Comparison of ENCODE assay signal across 4 fruit fly cellular contexts in genomic region chr3R:12647954-12648353, dm6.
TF ChIP-seq lines count a peak whose summit lies in the region.

Gene Dtg, plus strand, starts transcription at chr3R:12648058.

- no peak for TF ChIP-seq CTCF in whole organism, embryonic (GFP tag; optimal IDR thresholded peaks at IDR 0.05; lab: Kevin White, UChicago)

TF ChIP-seq in whole organism, embryonic, 481 proteins besides CTCF, POLR2A, EP300 and RAD21 (continues in another document):
- TF ChIP-seq tll (GFP tag; optimal IDR thresholded peaks at IDR 0.05; lab: Kevin White, UChicago) (peak in 1 of 2 experiments; percentile 93), MTF-1 (GFP tag; optimal IDR thresholded peaks at IDR 0.05; lab: Kevin White, UChicago; ENCODE audit: borderline replicate concordance) (peak; percentile 31), Med (GFP tag; lab: Kevin White, UChicago) (peak; percentile 77), CG17328 (GFP tag; IDR thresholded peaks at IDR 0.05; lab: Robert Waterston, UW) (no peak), CG8478 (optimal IDR thresholded peaks at IDR 0.05; lab: Kevin White, UChicago) (no peak), CG11247 (GFP tag; IDR thresholded peaks at IDR 0.05; lab: Robert Waterston, UW) (no peak), Jarid2 (GFP tag; optimal IDR thresholded peaks at IDR 0.05; lab: Kevin White, UChicago) (peak; percentile 72), ac (GFP tag; optimal IDR thresholded peaks at IDR 0.05; lab: Kevin White, UChicago) (peak; percentile 97), CG9727 (GFP tag; optimal IDR thresholded peaks at IDR 0.05; lab: Kevin White, UChicago) (peak; percentile 0), CG8281 (tag; optimal IDR thresholded peaks at IDR 0.05; lab: Kevin White, UChicago) (peak; percentile 37), CG5180 (GFP tag; optimal IDR thresholded peaks at IDR 0.05; lab: Kevin White, UChicago) (peak; percentile 34), nom (GFP tag; optimal IDR thresholded peaks at IDR 0.05; lab: Kevin White, UChicago) (peak; percentile 18), CG2712 (tag; optimal IDR thresholded peaks at IDR 0.05; lab: Kevin White, UChicago) (peak; percentile 7), zen (tag; optimal IDR thresholded peaks at IDR 0.05; lab: Kevin White, UChicago) (peak; percentile 46), ci (GFP tag; IDR thresholded peaks at IDR 0.05; lab: Robert Waterston, UW) (0 out of 3 replicates have a peak, but pooled peaks have one; percentile 52), HLHmδ (GFP tag; optimal IDR thresholded peaks at IDR 0.05; lab: Kevin White, UChicago) (peak; percentile 82), seq (GFP tag; IDR thresholded peaks at IDR 0.05; lab: Robert Waterston, UW) (no peak), CG2199 (GFP tag; IDR thresholded peaks at IDR 0.05; lab: Robert Waterston, UW) (0 out of 3 replicates have a peak, but pooled peaks have one; percentile 41), Stat92E (GFP tag; optimal IDR thresholded peaks at IDR 0.05; lab: Kevin White, UChicago) (peak in 1 of 3 experiments; percentile 62), CG11504 (tag; optimal IDR thresholded peaks at IDR 0.05; lab: Kevin White, UChicago) (peak; percentile 5), crp (GFP tag; optimal IDR thresholded peaks at IDR 0.05; lab: Kevin White, UChicago) (peak in 1 of 2 experiments; percentile 14), insv (GFP tag; optimal IDR thresholded peaks at IDR 0.05; lab: Kevin White, UChicago) (peak in 1 of 2 experiments; percentile 0)

TF ChIP-seq in whole organism, prepupa, 60 proteins besides CTCF, POLR2A, EP300 and RAD21:
- peak; percentile 0 for TF ChIP-seq svp (GFP tag; lab: Kevin White, UChicago)
- no peak for TF ChIP-seq cyc (GFP tag; optimal IDR thresholded peaks at IDR 0.05; lab: Kevin White, UChicago)
- 0 out of 3 replicates have a peak, but pooled peaks have one; percentile 5 for TF ChIP-seq CG8119 (GFP tag; IDR thresholded peaks at IDR 0.05; lab: Robert Waterston, UW)
- peak; percentile 29 for TF ChIP-seq CG3919 (GFP tag; optimal IDR thresholded peaks at IDR 0.05; lab: Kevin White, UChicago)
- peak; percentile 85 for TF ChIP-seq CG1621 (tag; optimal IDR thresholded peaks at IDR 0.05; lab: Kevin White, UChicago)
- peak; percentile 2 to 81 for TF ChIP-seq ss (GFP tag; optimal IDR thresholded peaks at IDR 0.05; lab: Kevin White, UChicago)
- peak; percentile 1 for TF ChIP-seq CG6854 (GFP tag; optimal IDR thresholded peaks at IDR 0.05; lab: Kevin White, UChicago)
- peak; percentile 20 for TF ChIP-seq CG9139 (GFP tag; optimal IDR thresholded peaks at IDR 0.05; lab: Kevin White, UChicago)
- TF ChIP-seq CG3032 (tag; optimal IDR thresholded peaks at IDR 0.05; lab: Kevin White, UChicago), result no peak
- TF ChIP-seq acj6 (GFP tag; optimal IDR thresholded peaks at IDR 0.05; lab: Kevin White, UChicago), result no peak
- TF ChIP-seq CG7368 (GFP tag; optimal IDR thresholded peaks at IDR 0.05; lab: Kevin White, UChicago), result no peak
- no peak for TF ChIP-seq CG6276 (GFP tag; optimal IDR thresholded peaks at IDR 0.05; lab: Kevin White, UChicago)
- TF ChIP-seq Eip78C (GFP tag; lab: Kevin White, UChicago), result peak; percentile 59
- peak; percentile 8 for TF ChIP-seq dsx (GFP tag; optimal IDR thresholded peaks at IDR 0.05; lab: Kevin White, UChicago; ENCODE audit: poor library complexity, severe bottlenecking)
- TF ChIP-seq eg (GFP tag; IDR thresholded peaks at IDR 0.05; lab: Robert Waterston, UW), result 0 out of 3 replicates have a peak, but pooled peaks have one; percentile 6

TF ChIP-seq in whole organism, pupa, 21 proteins besides CTCF, POLR2A, EP300 and RAD21:
- TF ChIP-seq CG4496 (GFP tag; IDR thresholded peaks at IDR 0.05; lab: Robert Waterston, UW) (peak; percentile 50; the same call in 1 of the 3 replicates), CG34367 (tag; optimal IDR thresholded peaks at IDR 0.05; lab: Kevin White, UChicago) (no peak), CG9948 (tag; optimal IDR thresholded peaks at IDR 0.05; lab: Kevin White, UChicago) (no peak), CG14655 (GFP tag; optimal IDR thresholded peaks at IDR 0.05; lab: Kevin White, UChicago) (no peak), Ets98B (GFP tag; IDR thresholded peaks at IDR 0.05; lab: Robert Waterston, UW) (0 out of 2 replicates have a peak, but pooled peaks have one; percentile 11), EcR (GFP tag; optimal IDR thresholded peaks at IDR 0.05; lab: Kevin White, UChicago) (peak; percentile 66), CG12605 (GFP tag; IDR thresholded peaks at IDR 0.05; lab: Robert Waterston, UW) (0 out of 2 replicates have a peak, but pooled peaks have one; percentile 24)

TF ChIP-seq in whole organism, wandering third instar larva, 38 proteins besides CTCF, POLR2A, EP300 and RAD21:
- peak; percentile 45 for TF ChIP-seq br (GFP tag; optimal IDR thresholded peaks at IDR 0.05; lab: Kevin White, UChicago)
- no peak for TF ChIP-seq h (GFP tag; optimal IDR thresholded peaks at IDR 0.05; lab: Kevin White, UChicago)
- peak; percentile 64 for TF ChIP-seq Vsx2 (GFP tag; optimal IDR thresholded peaks at IDR 0.05; lab: Kevin White, UChicago; ENCODE audit: partially characterized antibody)
- TF ChIP-seq rgr (GFP tag; optimal IDR thresholded peaks at IDR 0.05; lab: Kevin White, UChicago), result no peak
- peak; percentile 11 for TF ChIP-seq Hr83 (GFP tag; optimal IDR thresholded peaks at IDR 0.05; lab: Kevin White, UChicago; ENCODE audit: poor library complexity, severe bottlenecking)
- TF ChIP-seq fru (GFP tag; optimal IDR thresholded peaks at IDR 0.05; lab: Kevin White, UChicago), result peak; percentile 22
- TF ChIP-seq HLH106 (tag; optimal IDR thresholded peaks at IDR 0.05; lab: Kevin White, UChicago), result no peak
- no peak for TF ChIP-seq dl (GFP tag; optimal IDR thresholded peaks at IDR 0.05; lab: Kevin White, UChicago; ENCODE audit: insufficient read depth in 1 of 2, partially characterized antibody in 2 of 2)
- no peak for TF ChIP-seq Rel (GFP tag; optimal IDR thresholded peaks at IDR 0.05; lab: Kevin White, UChicago)
- peak; percentile 6 for TF ChIP-seq Rel (tag; optimal IDR thresholded peaks at IDR 0.05; lab: Kevin White, UChicago)
TF ChIP-seq in whole organism, wandering third instar larva: peak in this region for 5.

Comparison
In these comparisons a context has a peak if more than half of its experiments do, and no peak if none do; other contexts are left out.
1. Of the 7 proteins assayed by ChIP-seq in both whole organism, embryonic and whole organism, prepupa: peak only in whole organism, embryonic: none; only in whole organism, prepupa: CG6854; in both: none; in neither: 6.